Comparison of ENCODE assay signal across 4 worm cellular contexts in the genomic region with DNA sequence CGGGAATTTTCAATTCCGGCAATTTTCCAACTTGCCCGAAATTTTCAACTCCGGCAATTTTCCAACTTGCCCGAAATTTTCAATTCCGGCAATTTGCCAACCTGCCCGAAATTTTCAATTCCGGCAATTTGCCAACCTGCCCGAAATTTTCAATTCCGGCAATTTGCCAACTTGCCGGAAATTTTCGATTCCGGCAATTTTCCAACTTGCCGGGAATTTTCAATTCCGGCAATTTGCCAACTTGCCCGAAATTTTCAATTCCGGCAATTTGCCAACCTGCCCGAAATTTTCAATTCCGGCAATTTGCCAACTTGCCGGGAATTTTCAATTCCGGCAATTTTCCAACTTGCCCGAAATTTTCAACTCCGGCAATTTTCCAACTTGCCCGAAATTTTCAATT.
TF ChIP-seq lines count a peak whose summit lies in the region.

No protein-coding gene starts in this region.

TF ChIP-seq in whole organism, L4 larva, 104 proteins besides CTCF, POLR2A, EP300 and RAD21:
- 0 out of 2 replicates have a peak, but pooled peaks have one; percentile 10 for TF ChIP-seq Y48G9A.11 (GFP tag; IDR thresholded peaks at IDR 0.05; lab: Robert Waterston, UW)
- peak; percentile 49; the same call in 1 of the 2 replicates for TF ChIP-seq egl-43 (GFP tag; IDR thresholded peaks at IDR 0.05; lab: Robert Waterston, UW)
- TF ChIP-seq ZK337.2 (GFP tag; IDR thresholded peaks at IDR 0.05; lab: Robert Waterston, UW), result peak; percentile 7; the same call in 1 of the 2 replicates
- 0 out of 2 replicates have a peak, but pooled peaks have one; percentile 56 for TF ChIP-seq nhr-42 (GFP tag; IDR thresholded peaks at IDR 0.05; lab: Robert Waterston, UW)
TF ChIP-seq in whole organism, L4 larva: peak in this region for 4; not testable (repeated sequence) for 100.

TF ChIP-seq in whole organism, early embryonic, 17 proteins besides CTCF, POLR2A, EP300 and RAD21:
- TF ChIP-seq scrt-1 (GFP tag; IDR thresholded peaks at IDR 0.05; lab: Robert Waterston, UW) (0 out of 2 replicates have a peak, but pooled peaks have one; percentile 51), pes-1 (GFP tag; IDR thresholded peaks at IDR 0.05; lab: Robert Waterston, UW) (peak; percentile 12; the same call in 1 of the 2 replicates)
TF ChIP-seq in whole organism, early embryonic: peak in this region for 2; not testable (repeated sequence) for 15.

TF ChIP-seq in whole organism, midembryonic, 9 proteins besides CTCF, POLR2A, EP300 and RAD21:
- TF ChIP-seq klf-2 (GFP tag; conservative IDR thresholded peaks at IDR 0.05; lab: Robert Waterston, UW), result 0 out of 2 replicates have a peak, but pooled peaks have one; percentile 38
TF ChIP-seq in whole organism, midembryonic: peak in this region for 1; not testable (repeated sequence) for 8.

TF ChIP-seq in whole organism, young adult, 124 proteins besides CTCF, POLR2A, EP300 and RAD21:
- TF ChIP-seq bed-2 (GFP tag; IDR thresholded peaks at IDR 0.05; lab: Robert Waterston, UW), result 0 out of 2 replicates have a peak, but pooled peaks have one; percentile 39
